Fruit fly (Drosophila melanogaster) whole organism, embryonic: ENCODE results near the gene CG15728.

Experiments used
- Bgb ChIP-seq: fragments of 200-800 bp; sonication (Bioruptor generic); IDR thresholded peaks from 2 replicates; pipeline ENCODE4 v1.3.6; 2022; ENCODE audit warnings: missing biosample characterization, missing genetic modification characterization; ENCODE audit not compliant: partially characterized antibody
- CG12071 ChIP-seq: fragments of 200-800 bp; sonication (Bioruptor generic); optimal IDR thresholded peaks from 3 replicates; lab custom pipeline; 2018; ENCODE audit warnings: missing biosample characterization, mild to moderate bottlenecking, missing genetic modification characterization
- CG12391 ChIP-seq: fragments of 200-800 bp; sonication (Bioruptor generic); optimal IDR thresholded peaks from 3 replicates; lab custom pipeline; 2018; ENCODE audit warnings: missing biosample characterization, mild to moderate bottlenecking, missing genetic modification characterization, moderate library complexity
- CG17186 ChIP-seq: fragments of 200-800 bp; sonication (Bioruptor generic); optimal IDR thresholded peaks from 3 replicates; lab custom pipeline; 2017; ENCODE audit warnings: missing biosample characterization, missing genetic modification reagents, missing genetic modification characterization
- CG17612 ChIP-seq: fragments of 200-800 bp; sonication (Bioruptor generic); IDR thresholded peaks from 2 replicates; pipeline ENCODE4 v1.3.6; 2022; ENCODE audit warnings: missing biosample characterization, missing genetic modification characterization
- CG18599 ChIP-seq: fragments of 200-800 bp; sonication (Bioruptor generic); optimal IDR thresholded peaks from 3 replicates; lab custom pipeline; 2017; ENCODE audit warnings: missing biosample characterization, missing genetic modification characterization, mild to moderate bottlenecking, moderate library complexity, missing genetic modification reagents
- CG18619 ChIP-seq: fragments of 200-800 bp; sonication (Bioruptor generic); optimal IDR thresholded peaks from 3 replicates; lab custom pipeline; 2017; ENCODE audit warnings: missing biosample characterization, mild to moderate bottlenecking, missing genetic modification characterization
- CG30431 ChIP-seq: fragments of 200-800 bp; sonication (Bioruptor generic); optimal IDR thresholded peaks from 2 replicates; lab custom pipeline; 2017; ENCODE audit warnings: missing biosample characterization, missing genetic modification characterization
- CG31388 ChIP-seq: fragments of 200-800 bp; sonication (Bioruptor generic); optimal IDR thresholded peaks from 2 replicates; lab custom pipeline; 2016; ENCODE audit warnings: missing biosample characterization, missing genetic modification characterization
- CG6765 ChIP-seq: fragments of 200-800 bp; sonication (Bioruptor generic); optimal IDR thresholded peaks from 3 replicates; lab custom pipeline; 2017; ENCODE audit warnings: missing biosample characterization, mild to moderate bottlenecking, missing genetic modification characterization
- CG6791 ChIP-seq: fragments of 200-800 bp; sonication (Bioruptor generic); IDR thresholded peaks from 3 replicates; pipeline ENCODE4 v1.3.6; 2022; ENCODE audit warnings: missing biosample characterization, missing genetic modification characterization; ENCODE audit not compliant: partially characterized antibody
- CG7839 ChIP-seq: fragments of 200-800 bp; sonication (Bioruptor generic); optimal IDR thresholded peaks from 3 replicates; lab custom pipeline; 2018; ENCODE audit warnings: missing biosample characterization, mild to moderate bottlenecking, missing genetic modification characterization, moderate library complexity
- CG7987 ChIP-seq: fragments of 200-800 bp; sonication (Bioruptor generic); optimal IDR thresholded peaks from 2 replicates; lab custom pipeline; 2018; ENCODE audit warnings: missing biosample characterization, mild to moderate bottlenecking, missing genetic modification characterization, moderate library complexity
- CG8478 ChIP-seq: fragments of >200 bp; optimal IDR thresholded peaks from 2 replicates; lab custom pipeline; 2018
- CG9876 ChIP-seq: fragments of 200-800 bp; sonication (Bioruptor generic); optimal IDR thresholded peaks from 2 replicates; lab custom pipeline; 2016; ENCODE audit warnings: missing biosample characterization, missing genetic modification characterization
- CG9932 ChIP-seq: fragments of 200-800 bp; sonication (Bioruptor generic); IDR thresholded peaks from 2 replicates; pipeline ENCODE4 v1.3.6; 2022; ENCODE audit warnings: missing biosample characterization, missing genetic modification characterization
- CrebB ChIP-seq: fragments of 200-800 bp; sonication (Bioruptor generic); optimal IDR thresholded peaks from 3 replicates; lab custom pipeline; 2018; ENCODE audit warnings: missing biosample characterization, mild to moderate bottlenecking, missing genetic modification characterization
- D19A ChIP-seq: fragments of 200-800 bp; optimal IDR thresholded peaks from 3 replicates; lab custom pipeline; 2019; ENCODE audit warnings: missing biosample characterization, mild to moderate bottlenecking, missing genetic modification characterization, moderate library complexity
- Dll ChIP-seq: fragments of 200-800 bp; sonication (Bioruptor generic); IDR thresholded peaks from 4 replicates; pipeline ENCODE4 v1.3.6; 2022; ENCODE audit warnings: missing biosample characterization, missing genetic modification characterization; ENCODE audit not compliant: partially characterized antibody
- Elba2 ChIP-seq: fragments of 200-800 bp; sonication (Bioruptor generic); optimal IDR thresholded peaks from 3 replicates; lab custom pipeline; 2016; ENCODE audit warnings: missing biosample characterization, missing genetic modification characterization
- Ets65A ChIP-seq: fragments of 200-800 bp; sonication (Bioruptor generic); peaks from one replicate; lab custom pipeline; 2016; ENCODE audit warnings: missing biosample characterization, missing genetic modification characterization
- Fer3 ChIP-seq: fragments of 200-800 bp; sonication (Bioruptor generic); optimal IDR thresholded peaks from 2 replicates; lab custom pipeline; 2018; ENCODE audit warnings: missing biosample characterization, mild to moderate bottlenecking, missing genetic modification characterization, moderate library complexity
- H15 ChIP-seq: fragments of 200-800 bp; sonication (Bioruptor generic); IDR thresholded peaks from 3 replicates; pipeline ENCODE4 v1.3.6; 2022; ENCODE audit warnings: missing biosample characterization, missing genetic modification characterization
- HHEX ChIP-seq: fragments of 200-800 bp; sonication (Bioruptor generic); optimal IDR thresholded peaks from 3 replicates; lab custom pipeline; 2017; ENCODE audit warnings: missing biosample characterization, mild to moderate bottlenecking, missing genetic modification characterization, missing genetic modification reagents
- HLH54F ChIP-seq: fragments of 200-800 bp; sonication (Bioruptor generic); optimal IDR thresholded peaks from 3 replicates; lab custom pipeline; 2016; ENCODE audit warnings: missing biosample characterization, missing genetic modification characterization
- HmgZ ChIP-seq: fragments of 200-800 bp; sonication (Bioruptor generic); optimal IDR thresholded peaks from 2 replicates; lab custom pipeline; 2018; ENCODE audit warnings: missing biosample characterization, mild to moderate bottlenecking, missing genetic modification characterization
- Hr39 ChIP-seq: fragments of >200 bp; optimal IDR thresholded peaks from 2 replicates; lab custom pipeline; 2017
- Myb ChIP-seq: fragments of 200-800 bp; sonication (Bioruptor generic); optimal IDR thresholded peaks from 2 replicates; lab custom pipeline; 2016; ENCODE audit warnings: missing biosample characterization, missing genetic modification characterization
- NK7.1 ChIP-seq: fragments of 200-800 bp; sonication (Bioruptor generic); optimal IDR thresholded peaks from 3 replicates; lab custom pipeline; 2016; ENCODE audit warnings: missing biosample characterization, missing genetic modification characterization
- Neu2 ChIP-seq: fragments of 200-800 bp; sonication (Bioruptor generic); optimal IDR thresholded peaks from 3 replicates; lab custom pipeline; 2016; ENCODE audit warnings: missing biosample characterization, missing genetic modification characterization, borderline replicate concordance
- Nf-YB ChIP-seq: fragments of 200-800 bp; sonication (Bioruptor generic); optimal IDR thresholded peaks from 3 replicates; lab custom pipeline; 2019; ENCODE audit warnings: missing biosample characterization, mild to moderate bottlenecking, missing genetic modification characterization, moderate library complexity
- Optix ChIP-seq: fragments of 200-800 bp; sonication (Bioruptor generic); IDR thresholded peaks from 3 replicates; pipeline ENCODE4 v1.3.6; 2022; ENCODE audit warnings: missing biosample characterization, missing genetic modification characterization
- Rx ChIP-seq: fragments of 200-800 bp; sonication (Bioruptor generic); IDR thresholded peaks from 2 replicates; pipeline ENCODE4 v1.3.6; 2022; ENCODE audit warnings: missing biosample characterization, missing genetic modification characterization
- ab ChIP-seq: fragments of 200-800 bp; sonication (Bioruptor generic); optimal IDR thresholded peaks from 2 replicates; lab custom pipeline; 2016; ENCODE audit warnings: missing biosample characterization, missing genetic modification characterization
- al ChIP-seq: fragments of 200-800 bp; sonication (Bioruptor generic); IDR thresholded peaks from 2 replicates; pipeline ENCODE4 v1.3.6; 2022; ENCODE audit warnings: missing biosample characterization, missing genetic modification characterization
- az2 ChIP-seq: fragments of 200-800 bp; sonication (Bioruptor generic); optimal IDR thresholded peaks from 3 replicates; lab custom pipeline; 2016; ENCODE audit warnings: missing biosample characterization, missing genetic modification characterization
- bcd ChIP-seq: fragments of 200-800 bp; sonication (Bioruptor generic); optimal IDR thresholded peaks from 2 replicates; lab custom pipeline; 2017; ENCODE audit warnings: missing biosample characterization, mild to moderate bottlenecking, missing genetic modification characterization
- cg ChIP-seq: fragments of 200-800 bp; sonication (Bioruptor generic); optimal IDR thresholded peaks from 3 replicates; lab custom pipeline; 2019; ENCODE audit warnings: missing biosample characterization, mild to moderate bottlenecking, missing genetic modification characterization, moderate library complexity
- cwo ChIP-seq: fragments of 200-800 bp; sonication (Bioruptor generic); optimal IDR thresholded peaks from 3 replicates; lab custom pipeline; 2017; ENCODE audit warnings: missing biosample characterization, missing genetic modification characterization, mild to moderate bottlenecking, moderate library complexity, missing genetic modification reagents
- ftz-f1 ChIP-seq: fragments of 200-800 bp; sonication (Bioruptor generic); optimal IDR thresholded peaks from 2 replicates; lab custom pipeline; 2016; ENCODE audit warnings: missing biosample characterization, missing genetic modification characterization
- gcm2 ChIP-seq: fragments of 200-800 bp; sonication (Bioruptor generic); optimal IDR thresholded peaks from 2 replicates; lab custom pipeline; 2016; ENCODE audit warnings: missing biosample characterization, missing genetic modification characterization
- gsb ChIP-seq: fragments of 200-800 bp; sonication (Bioruptor generic); IDR thresholded peaks from 2 replicates; pipeline ENCODE4 v1.3.6; 2022; ENCODE audit warnings: missing biosample characterization, missing genetic modification characterization
- hkb ChIP-seq, 2 experiments: fragments of 200-800 bp in 1 of 2; fragments of >200 bp in 1 of 2; sonication (Bioruptor generic) in 1 of 2; IDR thresholded peaks in 1 of 2; optimal IDR thresholded peaks in 1 of 2; 2 replicates each; pipeline versions ENCODE4 v1.3.6 to Lab custom; 2017 to 2022; ENCODE audit warnings: missing biosample characterization in 1 of 2, missing genetic modification characterization in 1 of 2
- inv ChIP-seq: fragments of 200-800 bp; sonication (Bioruptor generic); IDR thresholded peaks from 2 replicates; pipeline ENCODE4 v1.3.6; 2022; ENCODE audit warnings: missing biosample characterization, missing genetic modification characterization; ENCODE audit not compliant: partially characterized antibody
- knrl ChIP-seq: fragments of 200-800 bp; sonication (Bioruptor generic); IDR thresholded peaks from 3 replicates; pipeline ENCODE4 v1.3.6; 2022; ENCODE audit warnings: missing biosample characterization, missing genetic modification characterization; ENCODE audit not compliant: partially characterized antibody
- lola ChIP-seq, 3 experiments: fragments of >200 bp in 2 of 3; fragments of 200-800 bp in 1 of 3; sonication (Bioruptor generic) in 1 of 3; optimal IDR thresholded peaks; 2 replicates each; lab custom pipeline; 2017 to 2019; ENCODE audit warnings: missing biosample characterization in 3 of 3, missing genetic modification characterization in 3 of 3, mild to moderate bottlenecking in 1 of 3, moderate library complexity in 1 of 3
- onecut ChIP-seq: fragments of 200-800 bp; sonication (Bioruptor generic); IDR thresholded peaks from 2 replicates; pipeline ENCODE4 v1.3.6; 2022; ENCODE audit warnings: missing biosample characterization, missing genetic modification characterization
- pum ChIP-seq: fragments of 200-800 bp; sonication (Bioruptor generic); optimal IDR thresholded peaks from 2 replicates; lab custom pipeline; 2016; ENCODE audit warnings: missing biosample characterization, missing genetic modification characterization
- repo ChIP-seq: fragments of 200-800 bp; sonication (Bioruptor generic); optimal IDR thresholded peaks from 2 replicates; lab custom pipeline; 2016; ENCODE audit warnings: missing biosample characterization, missing genetic modification characterization
- tgo ChIP-seq: fragments of 200-800 bp; sonication (Bioruptor generic); IDR thresholded peaks from 3 replicates; pipeline ENCODE4 v1.3.6; 2022; ENCODE audit warnings: missing biosample characterization, missing genetic modification characterization
- yki ChIP-seq: fragments of >200 bp; optimal IDR thresholded peaks from 3 replicates; lab custom pipeline; 2018

Gene CG15728

dm6 chrX:12653574-12653973, 29.5 kb downstream of the CG15728 start, which contains the start of gene CkIalpha (continued):
- TF ChIP-seq CG17186 (GFP tag; lab: Kevin White, UChicago) = peak; percentile 88
- TF ChIP-seq D19A = no peak
- peak; percentile 38 for TF ChIP-seq repo (GFP tag; lab: Kevin White, UChicago)
- no peak for TF ChIP-seq NK7.1 (GFP tag; lab: Kevin White, UChicago)
- no peak for TF ChIP-seq lola (GFP tag; optimal IDR thresholded peaks at IDR 0.05; lab: Kevin White, UChicago)
- no peak for TF ChIP-seq gsb (GFP tag; lab: Robert Waterston, UW)
- TF ChIP-seq CG9932 = peak; percentile 92
- TF ChIP-seq ftz-f1 (GFP tag; lab: Kevin White, UChicago) = peak; percentile 61
- no peak for TF ChIP-seq HHEX (GFP tag; lab: Kevin White, UChicago)
- TF ChIP-seq CrebB (tag; lab: Kevin White, UChicago) = peak; percentile 7
- peak; percentile 33; the same call in 1 of the 2 replicates for TF ChIP-seq al (GFP tag; lab: Robert Waterston, UW)
- no peak for TF ChIP-seq CG6765
- peak; percentile 96 for TF ChIP-seq Dll (GFP tag; lab: Robert Waterston, UW)
- TF ChIP-seq CG31388 (GFP tag; lab: Kevin White, UChicago) = no peak
- no peak for TF ChIP-seq Neu2
- peak; percentile 51 for TF ChIP-seq CG18599 (GFP tag; lab: Kevin White, UChicago)
- no peak for TF ChIP-seq Rx (GFP tag; lab: Robert Waterston, UW)
- TF ChIP-seq CG17612 (GFP tag; lab: Robert Waterston, UW) = no peak
- TF ChIP-seq Fer3 (tag; lab: Kevin White, UChicago) = no peak
- peak; percentile 61 for TF ChIP-seq CG12391 (tag; lab: Kevin White, UChicago)
- TF ChIP-seq HmgZ = peak; percentile 88
- peak; percentile 62 for TF ChIP-seq Elba2 (GFP tag; lab: Kevin White, UChicago)
- peak; percentile 98 for TF ChIP-seq knrl (GFP tag; lab: Robert Waterston, UW)
- TF ChIP-seq Ets65A = peak; percentile 94
- TF ChIP-seq bcd (GFP tag; lab: Kevin White, UChicago) = peak; percentile 44
- peak; percentile 45 for TF ChIP-seq az2
- no peak for TF ChIP-seq cwo (GFP tag; lab: Kevin White, UChicago)
- no peak for TF ChIP-seq ab (GFP tag; lab: Kevin White, UChicago)
- TF ChIP-seq CG6791 (GFP tag; lab: Robert Waterston, UW) = peak; percentile 98
- TF ChIP-seq CG18619 (GFP tag; lab: Kevin White, UChicago) = peak; percentile 19
- TF ChIP-seq Optix (GFP tag; lab: Robert Waterston, UW) = no peak
- no peak for TF ChIP-seq cg (GFP tag; lab: Kevin White, UChicago)
- no peak for TF ChIP-seq hkb (optimal IDR thresholded peaks at IDR 0.05; lab: Kevin White, UChicago)
- peak; percentile 59 for TF ChIP-seq hkb (GFP tag; IDR thresholded peaks at IDR 0.05; lab: Robert Waterston, UW)
- TF ChIP-seq inv = peak; percentile 98
- TF ChIP-seq HLH54F = peak; percentile 72
- TF ChIP-seq onecut = peak; percentile 34; the same call in 1 of the 2 replicates
- TF ChIP-seq yki (lab: Kevin White, UChicago) = no peak
- TF ChIP-seq tgo (GFP tag; lab: Robert Waterston, UW) = 0 out of 3 replicates have a peak, but pooled peaks have one; percentile 27
- TF ChIP-seq gcm2 (GFP tag; lab: Kevin White, UChicago) = peak; percentile 51
- TF ChIP-seq Myb (GFP tag; lab: Kevin White, UChicago) = peak; percentile 64
- no peak for TF ChIP-seq CG8478 (lab: Kevin White, UChicago)
- TF ChIP-seq Nf-YB (GFP tag; lab: Kevin White, UChicago) = no peak
- peak; percentile 65 for TF ChIP-seq CG7987 (GFP tag; lab: Kevin White, UChicago)
- no peak for TF ChIP-seq Hr39 (lab: Kevin White, UChicago)
- peak; percentile 50 for TF ChIP-seq pum (GFP tag; lab: Kevin White, UChicago)
- peak; percentile 52; the same call in 1 of the 3 replicates for TF ChIP-seq H15 (GFP tag; lab: Robert Waterston, UW)
- TF ChIP-seq CG9876 (GFP tag; lab: Kevin White, UChicago) = peak; percentile 54
- TF ChIP-seq CG30431 (GFP tag; lab: Kevin White, UChicago) = no peak
- peak; percentile 99 for TF ChIP-seq Bgb
- peak; percentile 25 for TF ChIP-seq CG7839
- no peak for TF ChIP-seq CG12071
